Worm (Caenorhabditis elegans): Measurements from ENCODE around the gene R03H10.11.
A peak's percentile ranks its signal among the peaks of the same experiment; 100 is the strongest.
"Not testable (repeated sequence)": the region's sequence is repeated elsewhere in the genome, so short reads cannot be mapped to it uniquely, and the experiment has no call there.

R03H10.11 gene

DNA sequence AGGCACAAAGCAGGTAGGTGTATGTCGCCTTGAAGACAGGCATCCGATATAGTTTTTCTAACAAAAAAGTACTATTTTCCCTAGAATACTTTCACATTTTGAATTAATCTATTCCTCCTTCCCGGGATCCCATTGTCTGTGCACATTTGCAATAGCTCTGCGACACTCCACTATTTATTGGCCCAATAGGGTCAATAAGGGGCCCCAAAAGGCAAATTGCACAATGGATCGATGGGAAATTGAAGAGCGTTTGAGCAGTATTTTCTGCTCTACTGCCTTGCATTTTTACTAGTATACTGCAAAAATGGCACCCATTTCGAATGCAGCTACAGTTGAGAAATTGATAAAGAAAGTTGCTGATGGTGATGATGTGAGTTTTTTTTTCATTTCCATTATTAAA, at the start of gene R03H10.11:
Gene R03H10.11, plus strand, starts transcription at position 301 of the 400 bp plus-strand sequence.
- TF ChIP-seq ZK185.1 (tag; optimal IDR thresholded peaks at IDR 0.05; ENCODE audit: poor library complexity, severe bottlenecking) (no peak), let-526 (GFP tag; IDR thresholded peaks at IDR 0.05) (no peak), F52B5.7 (tag; optimal IDR thresholded peaks at IDR 0.05) (no peak), ceh-91 (GFP tag; IDR thresholded peaks at IDR 0.05) (no peak), Y56A3A.18 (GFP tag; IDR thresholded peaks at IDR 0.05) (no peak), ama-1 (optimal IDR thresholded peaks at IDR 0.05) (no peak), ama-1 (GFP tag; optimal IDR thresholded peaks at IDR 0.05) (no peak), lag-1 (GFP tag; IDR thresholded peaks at IDR 0.05) (no peak), sdz-38 (tag; optimal IDR thresholded peaks at IDR 0.05) (no peak), lin-54 (GFP tag; optimal IDR thresholded peaks at IDR 0.05) (no peak), egl-44 (GFP tag; IDR thresholded peaks at IDR 0.05) (no peak), nfyb-1 (GFP tag; IDR thresholded peaks at IDR 0.05) (no peak), ekl-4 (GFP tag; IDR thresholded peaks at IDR 0.05) (no peak), ccch-3 (GFP tag; optimal IDR thresholded peaks at IDR 0.05) (no peak), aptf-2 (GFP tag; conservative IDR thresholded peaks at IDR 0.05) (no peak), aptf-3 (GFP tag; IDR thresholded peaks at IDR 0.05) (no peak), pha-4 (tag; optimal IDR thresholded peaks at IDR 0.05) (no peak), ztf-25 (GFP tag; IDR thresholded peaks at IDR 0.05) (no peak), F37B4.10 (GFP tag; IDR thresholded peaks at IDR 0.05) (no peak)

- TF ChIP-seq pha-4 (tag; optimal IDR thresholded peaks at IDR 0.05): no peak
- TF ChIP-seq zfh-2 (GFP tag; conservative IDR thresholded peaks at IDR 0.05): peak; percentile 57
Observed at ce11 chrII:4133332-4133731, 49.1 kb upstream of the R03H10.11 start.

- TF ChIP-seq C17E4.6 (GFP tag; IDR thresholded peaks at IDR 0.05): no peak
- TF ChIP-seq zfh-2 (GFP tag; conservative IDR thresholded peaks at IDR 0.05): peak; percentile 93
- no peak for TF ChIP-seq ZK185.1 (tag; optimal IDR thresholded peaks at IDR 0.05; ENCODE audit: poor library complexity, severe bottlenecking)
- TF ChIP-seq F33H1.4 (GFP tag; IDR thresholded peaks at IDR 0.05): no peak
- TF ChIP-seq egrh-3 (GFP tag; IDR thresholded peaks at IDR 0.05): peak; percentile 80
- no peak for TF ChIP-seq aptf-2 (GFP tag; conservative IDR thresholded peaks at IDR 0.05)
Observed at ce11 chrII:4134688-4135087, 47.8 kb upstream of the R03H10.11 start.

DNA sequence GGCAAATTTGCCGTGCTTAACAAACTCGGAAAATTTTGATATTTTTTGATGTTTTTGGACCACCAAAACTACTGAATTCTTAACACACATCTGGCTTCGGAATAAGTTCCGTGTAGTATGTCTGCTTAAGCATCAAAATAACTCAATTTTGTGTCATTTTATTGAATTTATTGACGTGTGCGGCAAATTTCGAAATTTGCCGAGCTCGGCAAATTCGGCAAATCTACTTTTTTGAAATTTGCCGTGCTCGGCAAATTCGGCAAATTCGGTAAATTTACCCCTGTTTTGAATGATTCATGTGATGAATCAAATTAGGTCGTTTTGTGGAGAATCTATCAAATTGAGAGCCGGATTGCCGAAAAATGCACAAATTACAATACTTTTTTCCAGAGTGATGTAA, 47.2 kb upstream of the R03H10.11 start, which contains the start of gene ast-1:
Gene ast-1, minus strand, starts transcription at position 101 of the 400 bp plus-strand sequence.
- TF ChIP-seq C17E4.6 (GFP tag; IDR thresholded peaks at IDR 0.05); Y95B8A.8 (GFP tag; IDR thresholded peaks at IDR 0.05); T07F8.4 (tag; optimal IDR thresholded peaks at IDR 0.05): not testable (repeated sequence)

- no peak for TF ChIP-seq ztf-6 (GFP tag; IDR thresholded peaks at IDR 0.05)
- no peak for TF ChIP-seq nhr-27 (tag; optimal IDR thresholded peaks at IDR 0.05)
- no peak for TF ChIP-seq rec-8 (tag; optimal IDR thresholded peaks at IDR 0.05)
- no peak for TF ChIP-seq Y79H2A.3 (GFP tag; conservative IDR thresholded peaks at IDR 0.05)
- no peak for TF ChIP-seq unc-130 (GFP tag; optimal IDR thresholded peaks at IDR 0.05)
- TF ChIP-seq tbp1 (GFP tag; optimal IDR thresholded peaks at IDR 0.05): no peak
- no peak for TF ChIP-seq C06A6.2 (GFP tag; conservative IDR thresholded peaks at IDR 0.05)
- no peak for TF ChIP-seq egrh-3 (GFP tag; IDR thresholded peaks at IDR 0.05)
- TF ChIP-seq B0261.1 (tag; optimal IDR thresholded peaks at IDR 0.05): no peak
- TF ChIP-seq sea-2 (GFP tag; IDR thresholded peaks at IDR 0.05): no peak
- no peak for TF ChIP-seq attf-6 (GFP tag; IDR thresholded peaks at IDR 0.05)
- no peak for TF ChIP-seq T26A5.8 (tag; optimal IDR thresholded peaks at IDR 0.05)
- TF ChIP-seq aptf-3 (GFP tag; IDR thresholded peaks at IDR 0.05): no peak
- TF ChIP-seq xnd-1 (tag; optimal IDR thresholded peaks at IDR 0.05): no peak
- no peak for TF ChIP-seq madf-6 (GFP tag; IDR thresholded peaks at IDR 0.05)
- no peak for TF ChIP-seq ceh-91 (GFP tag; IDR thresholded peaks at IDR 0.05)
- TF ChIP-seq pbrm-1 (GFP tag; IDR thresholded peaks at IDR 0.05): no peak
Observed at ce11 chrII:4146039-4146438, 36.4 kb upstream of the R03H10.11 start, which contains the start of gene F56D3.1. Gene F56D3.1 (plus strand): TSS chrII:4146339.

All from whole organism, young adult.